Fruit fly (Drosophila melanogaster): ENCODE results near the gene wol.
A peak's percentile ranks its signal among the peaks of the same experiment; 100 is the strongest.

Gene wol

dm6 chr2L:8350560-8351171 is 47.9 kb upstream of the wol start (continued):
- TF ChIP-seq wek (GFP tag; optimal IDR thresholded peaks at IDR 0.05) (peak; percentile 52), zen (tag; optimal IDR thresholded peaks at IDR 0.05) (no peak), CG9932 (GFP tag; IDR thresholded peaks at IDR 0.05) (no peak), CG9437 (GFP tag; optimal IDR thresholded peaks at IDR 0.05) (no peak), sisA (GFP tag; IDR thresholded peaks at IDR 0.05) (no peak), klu (GFP tag; IDR thresholded peaks at IDR 0.05) (no peak), E2f1 (GFP tag; IDR thresholded peaks at IDR 0.05) (no peak), NC2α (GFP tag; optimal IDR thresholded peaks at IDR 0.05) (no peak), ERR (GFP tag; optimal IDR thresholded peaks at IDR 0.05) (no peak), pita (GFP tag; optimal IDR thresholded peaks at IDR 0.05) (no peak), hth (optimal IDR thresholded peaks at IDR 0.05) (no peak), cwo (GFP tag; optimal IDR thresholded peaks at IDR 0.05) (no peak), CG9609 (GFP tag; optimal IDR thresholded peaks at IDR 0.05) (no peak), HHEX (GFP tag; optimal IDR thresholded peaks at IDR 0.05) (peak; percentile 61), CG8388 (GFP tag; optimal IDR thresholded peaks at IDR 0.05) (peak; percentile 8), CG17361 (GFP tag; IDR thresholded peaks at IDR 0.05) (no peak), gem (tag; optimal IDR thresholded peaks at IDR 0.05) (peak; percentile 50), Tbp (GFP tag; optimal IDR thresholded peaks at IDR 0.05) (no peak), CG8290 (GFP tag; optimal IDR thresholded peaks at IDR 0.05) (no peak), CG8290 (tag; optimal IDR thresholded peaks at IDR 0.05) (peak in 1 of 2 experiments; percentile 63), Max (GFP tag; optimal IDR thresholded peaks at IDR 0.05) (no peak), Poxn (GFP tag; IDR thresholded peaks at IDR 0.05) (no peak), danr (GFP tag; IDR thresholded peaks at IDR 0.05) (no peak), crp (GFP tag; optimal IDR thresholded peaks at IDR 0.05) (no peak), CG2712 (tag; optimal IDR thresholded peaks at IDR 0.05) (no peak), bigmax (GFP tag; optimal IDR thresholded peaks at IDR 0.05) (no peak), vfl (GFP tag; optimal IDR thresholded peaks at IDR 0.05) (no peak), Eip74EF (GFP tag; optimal IDR thresholded peaks at IDR 0.05) (peak in 1 of 2 experiments; percentile 23), Ada2b (GFP tag; IDR thresholded peaks at IDR 0.05) (peak; percentile 12; the same call in 1 of the 2 replicates), CG13296 (GFP tag; optimal IDR thresholded peaks at IDR 0.05) (peak; percentile 74), aop (GFP tag; IDR thresholded peaks at IDR 0.05) (no peak), Side (GFP tag; optimal IDR thresholded peaks at IDR 0.05) (peak; percentile 16), CG12744 (GFP tag; optimal IDR thresholded peaks at IDR 0.05) (peak; percentile 52), CG6854 (GFP tag; optimal IDR thresholded peaks at IDR 0.05) (peak; percentile 13), CG14965 (GFP tag; optimal IDR thresholded peaks at IDR 0.05; ENCODE audit: borderline replicate concordance) (no peak), ac (GFP tag; optimal IDR thresholded peaks at IDR 0.05) (no peak), CG16863 (GFP tag; optimal IDR thresholded peaks at IDR 0.05) (peak; percentile 10), CG13775 (GFP tag; optimal IDR thresholded peaks at IDR 0.05) (no peak), CG31224 (GFP tag; IDR thresholded peaks at IDR 0.05) (no peak), Meics (GFP tag; optimal IDR thresholded peaks at IDR 0.05) (peak; percentile 58), CG9876 (GFP tag; optimal IDR thresholded peaks at IDR 0.05) (no peak), kah (GFP tag; optimal IDR thresholded peaks at IDR 0.05) (no peak), sima (GFP tag; optimal IDR thresholded peaks at IDR 0.05) (no peak), dan (GFP tag; IDR thresholded peaks at IDR 0.05) (no peak), Doc3 (GFP tag; IDR thresholded peaks at IDR 0.05; ENCODE audit: partially characterized antibody) (no peak), bbx (GFP tag; IDR thresholded peaks at IDR 0.05; ENCODE audit: partially characterized antibody) (no peak), CG2116 (GFP tag; optimal IDR thresholded peaks at IDR 0.05) (no peak), nau (GFP tag; optimal IDR thresholded peaks at IDR 0.05) (no peak), CG33213 (GFP tag; optimal IDR thresholded peaks at IDR 0.05) (no peak), stwl (tag; optimal IDR thresholded peaks at IDR 0.05) (no peak), dati (GFP tag; IDR thresholded peaks at IDR 0.05) (no peak)
